Worm (Caenorhabditis elegans) whole organism, L3 larva: ENCODE data around the gene F53F8.3.

Experiments
- R02D3.7 ChIP-seq: fragments of 150-350 bp; optimal IDR thresholded peaks from 2 replicates; lab custom pipeline; 2014; ENCODE audit warnings: missing biosample characterization, missing genetic modification characterization
- ZK546.5 ChIP-seq: sonication (generic microtip); optimal IDR thresholded peaks from 2 replicates; lab custom pipeline; 2017; ENCODE audit warnings: missing biosample characterization, missing genetic modification characterization
- aly-2 ChIP-seq: fragments of 150-350 bp; optimal IDR thresholded peaks from 2 replicates; lab custom pipeline; 2014; ENCODE audit warnings: missing biosample characterization, missing genetic modification characterization
- ama-1 ChIP-seq: fragments of 150-350 bp; optimal IDR thresholded peaks from 2 replicates; lab custom pipeline; 2018
- ceh-16 ChIP-seq: sonication (generic microtip); optimal IDR thresholded peaks from 2 replicates; lab custom pipeline; 2017; ENCODE audit warnings: missing biosample characterization, missing genetic modification characterization
- ceh-28 ChIP-seq: fragments of 150-350 bp; optimal IDR thresholded peaks from 2 replicates; lab custom pipeline; 2014; ENCODE audit warnings: missing biosample characterization, missing genetic modification reagents, missing genetic modification characterization
- ceh-82 ChIP-seq: fragments of 150-350 bp; optimal IDR thresholded peaks from 2 replicates; lab custom pipeline; 2014; ENCODE audit warnings: missing biosample characterization, missing genetic modification characterization
- ceh-9 ChIP-seq: sonication (generic microtip); optimal IDR thresholded peaks from 2 replicates; lab custom pipeline; 2018; ENCODE audit warnings: missing biosample characterization, missing genetic modification characterization
- daf-12 ChIP-seq: fragments of 150-350 bp; optimal IDR thresholded peaks from 2 replicates; lab custom pipeline; 2014; ENCODE audit warnings: missing biosample characterization, missing genetic modification reagents, missing genetic modification characterization
- egl-27 ChIP-seq: sonication (generic microtip); optimal IDR thresholded peaks from 4 replicates; lab custom pipeline; 2017; ENCODE audit warnings: missing biosample characterization, missing genetic modification reagents, missing genetic modification characterization
- egl-5 ChIP-seq: fragments of 150-350 bp; optimal IDR thresholded peaks from 2 replicates; lab custom pipeline; 2017; ENCODE audit warnings: missing biosample characterization, missing genetic modification reagents, missing genetic modification characterization, inconsistent platforms
- elt-1 ChIP-seq: fragments of 150-350 bp; optimal IDR thresholded peaks from 2 replicates; lab custom pipeline; 2014; ENCODE audit warnings: missing biosample characterization, missing genetic modification characterization
- elt-2 ChIP-seq: sonication (generic microtip); optimal IDR thresholded peaks from 2 replicates; lab custom pipeline; 2016; ENCODE audit warnings: missing genetic modification reagents, mild to moderate bottlenecking, missing genetic modification characterization, missing compliant biosample characterization
- elt-3 ChIP-seq, 3 experiments: fragments of 150-350 bp in 1 of 3; sonication (generic microtip) in 2 of 3; optimal IDR thresholded peaks; 2 replicates in 2 of 3; 4 replicates in 1 of 3; lab custom pipeline; 2014 to 2017; ENCODE audit warnings: missing biosample characterization in 3 of 3, missing genetic modification characterization in 3 of 3
- eor-1 ChIP-seq, 2 experiments: fragments of 150-350 bp; optimal IDR thresholded peaks; 2 replicates each; lab custom pipeline; 2014 to 2018; ENCODE audit warnings: missing biosample characterization in 2 of 2, missing genetic modification characterization in 2 of 2
- fkh-10 ChIP-seq: sonication (generic microtip); optimal IDR thresholded peaks from 2 replicates; lab custom pipeline; 2017; ENCODE audit warnings: missing biosample characterization, missing genetic modification reagents, missing genetic modification characterization
- fkh-2 ChIP-seq: fragments of 150-350 bp; optimal IDR thresholded peaks from 2 replicates; lab custom pipeline; 2014; ENCODE audit warnings: missing biosample characterization, missing genetic modification reagents, missing genetic modification characterization
- fos-1 ChIP-seq: fragments of 150-350 bp; optimal IDR thresholded peaks from 2 replicates; lab custom pipeline; 2014; ENCODE audit warnings: missing biosample characterization, missing genetic modification characterization
- hmg-11 ChIP-seq: sonication (generic microtip); optimal IDR thresholded peaks from 2 replicates; lab custom pipeline; 2016; ENCODE audit warnings: missing genetic modification characterization, missing compliant biosample characterization
- jun-1 ChIP-seq: fragments of 150-350 bp; optimal IDR thresholded peaks from 2 replicates; lab custom pipeline; 2014; ENCODE audit warnings: missing biosample characterization, missing genetic modification reagents, missing genetic modification characterization
- lin-15B ChIP-seq: fragments of 150-350 bp; optimal IDR thresholded peaks from 2 replicates; lab custom pipeline; 2014; ENCODE audit warnings: missing biosample characterization, missing genetic modification characterization
- lin-39 ChIP-seq: fragments of 150-350 bp; optimal IDR thresholded peaks from 2 replicates; lab custom pipeline; 2018; ENCODE audit warnings: missing biosample characterization, missing genetic modification reagents, missing genetic modification characterization
- lsy-12 ChIP-seq: sonication (generic microtip); optimal IDR thresholded peaks from 2 replicates; lab custom pipeline; 2016; ENCODE audit warnings: mild to moderate bottlenecking, missing genetic modification characterization, missing compliant biosample characterization
- mdl-1 ChIP-seq: fragments of 150-350 bp; optimal IDR thresholded peaks from 2 replicates; lab custom pipeline; 2014; ENCODE audit warnings: missing biosample characterization, missing genetic modification characterization
- mml-1 ChIP-seq: fragments of 150-350 bp; sonication (generic microtip); optimal IDR thresholded peaks from 3 replicates; lab custom pipeline; 2014; ENCODE audit warnings: missing biosample characterization, missing genetic modification characterization
- nfya-1 ChIP-seq: sonication (generic microtip); optimal IDR thresholded peaks from 2 replicates; lab custom pipeline; 2017; ENCODE audit warnings: missing genetic modification characterization, mild to moderate bottlenecking, missing compliant biosample characterization, antibody characterized with exemption, moderate library complexity; ENCODE audit not compliant: insufficient read depth
- nhr-11 ChIP-seq: fragments of 150-350 bp; optimal IDR thresholded peaks from 2 replicates; lab custom pipeline; 2014; ENCODE audit warnings: missing biosample characterization, missing genetic modification characterization
- nhr-12 ChIP-seq: fragments of 150-350 bp; optimal IDR thresholded peaks from 2 replicates; lab custom pipeline; 2014; ENCODE audit warnings: missing biosample characterization, missing genetic modification characterization
- nhr-23 ChIP-seq: fragments of 150-350 bp; optimal IDR thresholded peaks from 2 replicates; lab custom pipeline; 2014; ENCODE audit warnings: missing biosample characterization, missing genetic modification reagents, missing genetic modification characterization
- nhr-237 ChIP-seq: fragments of 150-350 bp; optimal IDR thresholded peaks from 2 replicates; lab custom pipeline; 2014; ENCODE audit warnings: missing biosample characterization, missing genetic modification characterization
- nhr-25 ChIP-seq: sonication (generic microtip); optimal IDR thresholded peaks from 2 replicates; lab custom pipeline; 2017; ENCODE audit warnings: missing biosample characterization, missing genetic modification characterization
- nhr-28 ChIP-seq: fragments of 150-350 bp; optimal IDR thresholded peaks from 2 replicates; lab custom pipeline; 2014; ENCODE audit warnings: missing biosample characterization, missing genetic modification characterization
- nhr-43 ChIP-seq: sonication (generic microtip); optimal IDR thresholded peaks from 2 replicates; lab custom pipeline; 2016; ENCODE audit warnings: mild to moderate bottlenecking, missing genetic modification characterization, missing compliant biosample characterization; ENCODE audit not compliant: poor library complexity, severe bottlenecking
- nhr-67 ChIP-seq: fragments of 150-350 bp; optimal IDR thresholded peaks from 2 replicates; lab custom pipeline; 2014; ENCODE audit warnings: missing biosample characterization, missing genetic modification characterization
- nhr-76 ChIP-seq: fragments of 150-350 bp; sonication (generic microtip); optimal IDR thresholded peaks from 5 replicates; lab custom pipeline; 2014; ENCODE audit warnings: missing biosample characterization, missing genetic modification characterization
- nhr-77 ChIP-seq: fragments of 150-350 bp; optimal IDR thresholded peaks from 2 replicates; lab custom pipeline; 2014; ENCODE audit warnings: missing biosample characterization, missing genetic modification characterization
- pha-4 ChIP-seq: fragments of 150-350 bp; optimal IDR thresholded peaks from 2 replicates; lab custom pipeline; 2014; ENCODE audit warnings: missing biosample characterization, missing genetic modification reagents, missing genetic modification characterization
- pqm-1 ChIP-seq: fragments of 150-350 bp; optimal IDR thresholded peaks from 2 replicates; lab custom pipeline; 2017; ENCODE audit warnings: missing biosample characterization, missing genetic modification characterization, inconsistent platforms
- sea-2 ChIP-seq: fragments of 150-350 bp; sonication (generic microtip); optimal IDR thresholded peaks from 4 replicates; lab custom pipeline; 2014; ENCODE audit warnings: missing biosample characterization, missing genetic modification reagents, missing genetic modification characterization
- skn-1 ChIP-seq: fragments of 150-350 bp; optimal IDR thresholded peaks from 2 replicates; lab custom pipeline; 2014; ENCODE audit warnings: missing biosample characterization, missing genetic modification characterization
- snpc-4 ChIP-seq: fragments of 150-350 bp; optimal IDR thresholded peaks from 2 replicates; lab custom pipeline; 2014; ENCODE audit warnings: missing biosample characterization, missing genetic modification characterization
- tbx-2 ChIP-seq: sonication (generic microtip); optimal IDR thresholded peaks from 2 replicates; lab custom pipeline; 2016; ENCODE audit warnings: mild to moderate bottlenecking, missing genetic modification characterization, missing compliant biosample characterization
- unc-39 ChIP-seq: sonication (generic microtip); optimal IDR thresholded peaks from 4 replicates; lab custom pipeline; 2017; ENCODE audit warnings: missing biosample characterization, missing genetic modification characterization
- unc-62 ChIP-seq: fragments of 150-350 bp; sonication (generic microtip); optimal IDR thresholded peaks from 4 replicates; lab custom pipeline; 2014; ENCODE audit warnings: missing biosample characterization, missing genetic modification reagents, missing genetic modification characterization
- zag-1 ChIP-seq: fragments of 150-350 bp; optimal IDR thresholded peaks from 2 replicates; lab custom pipeline; 2014; ENCODE audit warnings: missing biosample characterization, missing genetic modification characterization
- ztf-11 ChIP-seq: fragments of 150-350 bp; optimal IDR thresholded peaks from 2 replicates; lab custom pipeline; 2014; ENCODE audit warnings: missing biosample characterization, missing genetic modification characterization
- ztf-4 ChIP-seq: fragments of 150-350 bp; optimal IDR thresholded peaks from 2 replicates; lab custom pipeline; 2014; ENCODE audit warnings: missing biosample characterization, missing genetic modification characterization

F53F8.3 gene

DNA sequence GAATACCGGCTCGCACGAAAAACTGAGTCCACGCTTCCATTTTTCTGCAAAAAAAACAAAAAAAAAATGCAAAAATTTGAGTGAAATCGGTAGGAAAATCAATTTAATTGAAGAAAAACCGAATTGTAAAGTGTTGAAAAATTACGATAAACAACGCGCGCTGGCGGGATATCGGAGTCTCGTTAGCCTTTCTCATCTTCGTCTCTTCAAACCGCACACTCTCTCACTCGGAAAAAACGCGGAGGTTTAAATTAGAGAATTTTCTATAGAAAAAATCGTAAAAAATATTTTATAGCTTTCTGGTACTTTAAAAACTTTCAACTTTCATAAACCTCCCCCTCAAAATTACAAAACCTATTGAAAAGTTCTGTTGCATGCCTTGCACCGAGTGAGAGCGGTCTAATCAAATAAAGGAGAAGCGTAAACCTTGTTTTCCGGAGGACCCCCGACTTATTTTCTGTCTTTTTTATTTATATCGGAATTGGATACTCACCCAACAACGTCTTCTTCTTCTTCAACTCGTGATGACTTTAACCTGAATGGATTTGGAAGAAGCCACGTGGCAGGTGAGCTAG is 14.8 kb upstream of the F53F8.3 start, which contains the start of the genes F53F8.5 and F53F8.6:
Gene F53F8.5, minus strand, starts transcription at position 52 of the 575 bp plus-strand sequence.
Gene F53F8.6, plus strand, starts transcription at position 230 of the 575 bp plus-strand sequence.
- no peak for TF ChIP-seq nhr-76 (tag; lab: Kevin White, UChicago)
- peak; percentile 25 for TF ChIP-seq pqm-1 (tag; lab: Kevin White, UChicago)
- TF ChIP-seq lin-15B, result peak; percentile 23
- no peak for TF ChIP-seq daf-12 (tag; lab: Kevin White, UChicago)
- TF ChIP-seq ceh-9, result no peak
- no peak for TF ChIP-seq tbx-2 (tag; lab: Kevin White, UChicago)
- TF ChIP-seq snpc-4 (tag; lab: Kevin White, UChicago), result peak; percentile 14
- TF ChIP-seq ama-1 (lab: Kevin White, UChicago), result no peak
- TF ChIP-seq ztf-4 (tag; lab: Kevin White, UChicago), result no peak
- no peak for TF ChIP-seq sea-2 (GFP tag; lab: Kevin White, UChicago)
- no peak for TF ChIP-seq mdl-1 (tag; lab: Kevin White, UChicago)
- no peak for TF ChIP-seq ZK546.5 (tag; lab: Kevin White, UChicago)
- TF ChIP-seq ceh-28 (tag; lab: Kevin White, UChicago), result no peak
- TF ChIP-seq lsy-12 (tag; lab: Kevin White, UChicago), result no peak
- no peak for TF ChIP-seq elt-3 (tag; optimal IDR thresholded peaks at IDR 0.05; lab: Kevin White, UChicago)
- TF ChIP-seq unc-39 (tag; lab: Kevin White, UChicago), result no peak
- peak; percentile 73 for TF ChIP-seq hmg-11 (tag; lab: Kevin White, UChicago)
- TF ChIP-seq nfya-1, result peak; percentile 60
- TF ChIP-seq ceh-16, result no peak
- TF ChIP-seq zag-1, result no peak
- no peak for TF ChIP-seq unc-62 (GFP tag; lab: Kevin White, UChicago)
- TF ChIP-seq egl-27 (tag; lab: Kevin White, UChicago), result no peak
- TF ChIP-seq lin-39 (tag; lab: Kevin White, UChicago), result no peak
- no peak for TF ChIP-seq egl-5 (tag; lab: Kevin White, UChicago)
- no peak for TF ChIP-seq nhr-67 (tag; lab: Kevin White, UChicago)
- no peak for TF ChIP-seq mml-1 (tag; lab: Kevin White, UChicago)
- no peak for TF ChIP-seq fos-1 (tag; lab: Kevin White, UChicago)
- TF ChIP-seq nhr-11 (tag; lab: Kevin White, UChicago), result no peak
- no peak for TF ChIP-seq eor-1 (tag; optimal IDR thresholded peaks at IDR 0.05; lab: Kevin White, UChicago)
- TF ChIP-seq elt-1 (tag; lab: Kevin White, UChicago), result no peak
- no peak for TF ChIP-seq nhr-12 (tag; lab: Kevin White, UChicago)
- no peak for TF ChIP-seq nhr-77 (tag; lab: Kevin White, UChicago)
- no peak for TF ChIP-seq elt-2
- peak; percentile 67 for TF ChIP-seq pha-4 (tag; lab: Kevin White, UChicago)
- no peak for TF ChIP-seq skn-1 (tag; lab: Kevin White, UChicago)
- TF ChIP-seq ceh-82, result no peak
- TF ChIP-seq fkh-2, result no peak
- TF ChIP-seq aly-2 (tag; lab: Kevin White, UChicago), result no peak
- TF ChIP-seq nhr-237 (tag; lab: Kevin White, UChicago), result no peak
- no peak for TF ChIP-seq nhr-28 (tag; lab: Kevin White, UChicago)
- TF ChIP-seq ztf-11 (tag; lab: Kevin White, UChicago), result no peak
- peak; percentile 8 for TF ChIP-seq jun-1 (tag; lab: Kevin White, UChicago)
- peak; percentile 58 for TF ChIP-seq nhr-23 (tag; lab: Kevin White, UChicago)
- TF ChIP-seq nhr-25 (tag; lab: Kevin White, UChicago), result peak; percentile 2
- TF ChIP-seq nhr-43 (tag; lab: Kevin White, UChicago), result no peak
- TF ChIP-seq fkh-10 (GFP tag; lab: Kevin White, UChicago), result no peak
- TF ChIP-seq R02D3.7 (tag; lab: Kevin White, UChicago), result no peak
- TF ChIP-seq, all 47 proteins: peak for 9
